Worm (Caenorhabditis elegans) whole organism, L2 larva: ENCODE measurements around the gene spop-1.

Source experiments
- C34F6.9 ChIP-seq: fragments of 150-350 bp; optimal IDR thresholded peaks from 2 replicates; lab custom pipeline; 2014; ENCODE audit warnings: missing biosample characterization, missing genetic modification characterization
- F13H6.1 ChIP-seq: sonication (generic microtip); optimal IDR thresholded peaks from 2 replicates; lab custom pipeline; 2016; ENCODE audit warnings: missing genetic modification characterization, missing compliant biosample characterization
- R02D3.7 ChIP-seq: fragments of 150-350 bp; optimal IDR thresholded peaks from 2 replicates; lab custom pipeline; 2014; ENCODE audit warnings: missing biosample characterization, missing genetic modification characterization
- ZK546.5 ChIP-seq: sonication (generic microtip); optimal IDR thresholded peaks from 2 replicates; lab custom pipeline; 2017; ENCODE audit warnings: missing biosample characterization, missing genetic modification characterization
- alr-1 ChIP-seq: fragments of 150-350 bp; optimal IDR thresholded peaks from 2 replicates; lab custom pipeline; 2014; ENCODE audit warnings: missing biosample characterization, missing genetic modification characterization
- aly-2 ChIP-seq: fragments of 150-350 bp; optimal IDR thresholded peaks from 2 replicates; lab custom pipeline; 2014; ENCODE audit warnings: missing biosample characterization, missing genetic modification characterization
- ama-1 ChIP-seq: fragments of 150-350 bp; optimal IDR thresholded peaks from 2 replicates; lab custom pipeline; 2018; ENCODE audit warnings: inconsistent platforms
- blmp-1 ChIP-seq: sonication (generic microtip); optimal IDR thresholded peaks from 2 replicates; lab custom pipeline; 2017; ENCODE audit warnings: missing genetic modification characterization, mild to moderate bottlenecking, missing compliant biosample characterization, antibody characterized with exemption, moderate library complexity; ENCODE audit not compliant: insufficient read depth
- ceh-16 ChIP-seq: fragments of 150-350 bp; optimal IDR thresholded peaks from 2 replicates; lab custom pipeline; 2014; ENCODE audit warnings: missing biosample characterization, missing genetic modification characterization
- ceh-82 ChIP-seq: fragments of 150-350 bp; optimal IDR thresholded peaks from 2 replicates; lab custom pipeline; 2014; ENCODE audit warnings: missing biosample characterization, missing genetic modification characterization
- crh-2 ChIP-seq: sonication (generic microtip); optimal IDR thresholded peaks from 2 replicates; lab custom pipeline; 2017; ENCODE audit warnings: missing biosample characterization, missing genetic modification characterization
- dmd-4 ChIP-seq: sonication (generic microtip); optimal IDR thresholded peaks from 2 replicates; lab custom pipeline; 2017; ENCODE audit warnings: missing biosample characterization, missing genetic modification characterization
- egl-27 ChIP-seq: sonication (generic microtip); optimal IDR thresholded peaks from 3 replicates; lab custom pipeline; 2017; ENCODE audit warnings: missing biosample characterization, missing genetic modification reagents, missing genetic modification characterization
- elt-1 ChIP-seq: fragments of 150-350 bp; optimal IDR thresholded peaks from 2 replicates; lab custom pipeline; 2014; ENCODE audit warnings: missing biosample characterization, missing genetic modification characterization
- lin-11 ChIP-seq: fragments of 150-350 bp; sonication (generic microtip); optimal IDR thresholded peaks from 2 replicates; lab custom pipeline; 2014; ENCODE audit warnings: missing biosample characterization, missing genetic modification characterization, inconsistent platforms, mixed read lengths
- lin-13 ChIP-seq: fragments of 150-350 bp; optimal IDR thresholded peaks from 2 replicates; lab custom pipeline; 2014; ENCODE audit warnings: missing biosample characterization, missing genetic modification reagents, missing genetic modification characterization
- lsy-2 ChIP-seq, 2 experiments: fragments of 150-350 bp in 1 of 2; sonication (generic microtip) in 1 of 2; optimal IDR thresholded peaks; 2 replicates each; lab custom pipeline; 2014 to 2017; ENCODE audit warnings: missing biosample characterization in 2 of 2, missing genetic modification characterization in 2 of 2
- mbf-1 ChIP-seq: sonication (generic microtip); optimal IDR thresholded peaks from 2 replicates; lab custom pipeline; 2017; ENCODE audit warnings: missing biosample characterization, missing genetic modification characterization
- nhr-11 ChIP-seq: fragments of 150-350 bp; optimal IDR thresholded peaks from 2 replicates; lab custom pipeline; 2014; ENCODE audit warnings: missing biosample characterization, missing genetic modification characterization
- nhr-12 ChIP-seq: fragments of 150-350 bp; optimal IDR thresholded peaks from 2 replicates; lab custom pipeline; 2014; ENCODE audit warnings: missing biosample characterization, missing genetic modification characterization
- nhr-129 ChIP-seq: fragments of 150-350 bp; optimal IDR thresholded peaks from 2 replicates; lab custom pipeline; 2014; ENCODE audit warnings: missing biosample characterization, missing genetic modification characterization
- nhr-23 ChIP-seq: fragments of 150-350 bp; optimal IDR thresholded peaks from 2 replicates; lab custom pipeline; 2014; ENCODE audit warnings: missing biosample characterization, missing genetic modification reagents, missing genetic modification characterization
- nhr-237 ChIP-seq: fragments of 150-350 bp; optimal IDR thresholded peaks from 2 replicates; lab custom pipeline; 2014; ENCODE audit warnings: missing biosample characterization, missing genetic modification characterization
- nhr-25 ChIP-seq: fragments of 150-350 bp; sonication (generic microtip); optimal IDR thresholded peaks from 3 replicates; lab custom pipeline; 2014; ENCODE audit warnings: missing biosample characterization, missing genetic modification characterization
- nhr-6 ChIP-seq: fragments of 150-350 bp; optimal IDR thresholded peaks from 2 replicates; lab custom pipeline; 2014; ENCODE audit warnings: missing biosample characterization, missing genetic modification characterization
- peb-1 ChIP-seq: fragments of 150-350 bp; optimal IDR thresholded peaks from 2 replicates; lab custom pipeline; 2014; ENCODE audit warnings: missing biosample characterization, missing genetic modification characterization
- sem-4 ChIP-seq: fragments of 150-350 bp; optimal IDR thresholded peaks from 2 replicates; lab custom pipeline; 2014; ENCODE audit warnings: missing biosample characterization, missing genetic modification reagents, missing genetic modification characterization
- skn-1 ChIP-seq: sonication (generic microtip); optimal IDR thresholded peaks from 2 replicates; lab custom pipeline; 2017; ENCODE audit warnings: missing biosample characterization, missing genetic modification characterization
- sma-3 ChIP-seq: sonication (generic microtip); optimal IDR thresholded peaks from 2 replicates; lab custom pipeline; 2016; ENCODE audit warnings: missing genetic modification reagents, missing genetic modification characterization, missing compliant biosample characterization
- sma-9 ChIP-seq, 2 experiments: fragments of 150-350 bp in 1 of 2; sonication (generic microtip) in 1 of 2; optimal IDR thresholded peaks; 2 replicates each; lab custom pipeline; 2014 to 2016; ENCODE audit warnings: missing genetic modification characterization in 2 of 2, mild to moderate bottlenecking in 1 of 2, missing biosample characterization in 1 of 2, missing compliant biosample characterization in 1 of 2, missing genetic modification reagents in 1 of 2, moderate library complexity in 1 of 2
- unc-55 ChIP-seq: fragments of 150-350 bp; sonication (generic microtip); optimal IDR thresholded peaks from 3 replicates; lab custom pipeline; 2014; ENCODE audit warnings: missing biosample characterization, missing genetic modification reagents, missing genetic modification characterization
- unc-62 ChIP-seq: fragments of 150-350 bp; optimal IDR thresholded peaks from 2 replicates; lab custom pipeline; 2014; ENCODE audit warnings: missing biosample characterization, missing genetic modification reagents, missing genetic modification characterization
- zag-1 ChIP-seq: fragments of 150-350 bp; optimal IDR thresholded peaks from 2 replicates; lab custom pipeline; 2014; ENCODE audit warnings: missing biosample characterization, missing genetic modification characterization
- ztf-1 ChIP-seq: fragments of 200-800 bp; sonication (Bioruptor generic); conservative IDR thresholded peaks from 2 replicates; pipeline ENCODE4 v1.3.6; 2022; ENCODE audit warnings: missing genetic modification characterization, missing compliant biosample characterization

Gene spop-1

DNA sequence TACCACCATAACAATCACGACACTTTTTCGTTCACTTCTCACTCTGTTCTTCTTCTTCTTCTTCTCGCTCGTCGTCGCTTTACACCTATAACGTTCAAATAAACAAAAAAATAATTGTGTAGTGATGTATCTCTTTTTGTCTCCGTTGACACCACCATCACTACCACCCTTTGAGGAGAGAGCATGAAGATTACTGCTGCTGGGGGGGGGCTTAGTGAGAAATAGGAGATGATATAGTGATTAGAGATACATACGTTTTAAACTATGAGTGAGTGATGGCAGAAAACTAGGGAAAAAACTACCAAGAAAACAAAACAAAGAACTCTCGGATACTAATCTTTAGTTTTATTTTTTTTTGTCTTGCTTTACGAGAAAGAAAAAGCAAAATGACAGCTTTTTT lies 28.5 kb upstream of the spop-1 start:
- TF ChIP-seq sem-4 (tag; lab: Kevin White, UChicago) = no peak
- peak; percentile 35 for TF ChIP-seq sma-9 (GFP tag; optimal IDR thresholded peaks at IDR 0.05; lab: Kevin White, UChicago)
- TF ChIP-seq sma-9 (tag; optimal IDR thresholded peaks at IDR 0.05; lab: Kevin White, UChicago) = no peak
- peak; percentile 19 for TF ChIP-seq nhr-129
- no peak for TF ChIP-seq elt-1
- TF ChIP-seq lsy-2 (tag; optimal IDR thresholded peaks at IDR 0.05; lab: Kevin White, UChicago) = peak in 1 of 2 experiments; percentile 34
- no peak for TF ChIP-seq peb-1 (tag; lab: Kevin White, UChicago)
- TF ChIP-seq unc-55 (GFP tag; lab: Kevin White, UChicago) = peak; percentile 26
- no peak for TF ChIP-seq C34F6.9
- no peak for TF ChIP-seq sma-3
- no peak for TF ChIP-seq nhr-25 (tag; lab: Kevin White, UChicago)
- TF ChIP-seq aly-2 (tag; lab: Kevin White, UChicago) = no peak
- no peak for TF ChIP-seq mbf-1 (tag; lab: Kevin White, UChicago)

DNA sequence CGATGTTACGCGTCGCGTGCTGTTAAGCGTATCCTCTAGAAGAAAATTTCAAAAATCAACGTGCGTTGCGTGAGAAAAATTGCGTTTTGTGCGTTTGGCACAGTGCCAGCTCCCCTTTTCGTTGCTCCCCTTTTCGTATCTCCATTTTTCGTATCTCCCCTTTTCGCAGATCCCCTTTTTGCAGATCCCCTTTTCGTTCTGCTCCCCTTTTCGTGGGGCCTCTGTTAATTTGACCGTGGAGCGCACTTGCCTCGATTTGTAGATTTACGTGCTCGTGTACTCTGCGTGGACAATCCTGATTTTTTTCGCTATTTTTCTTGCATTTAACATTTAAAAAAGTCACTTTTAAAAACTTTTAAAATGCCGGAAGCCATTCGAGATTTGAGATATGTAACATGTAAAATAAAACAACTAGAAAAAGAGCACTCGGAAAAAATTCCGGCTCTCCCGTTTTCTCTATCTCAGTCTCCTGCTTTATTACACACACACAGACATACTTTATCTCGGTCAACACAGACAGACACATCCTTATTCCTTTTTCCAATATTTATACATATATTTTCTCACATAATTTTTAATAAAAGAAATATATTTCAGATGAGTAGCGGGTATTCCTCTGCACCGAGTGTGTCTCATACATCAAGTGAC lies 25.8 kb upstream of the spop-1 start, which contains the start of gene ttll-4:
Gene ttll-4 (plus strand): TSS at position 598 of the 648 bp plus-strand sequence.
- no peak for TF ChIP-seq nhr-237
- peak; percentile 53 for TF ChIP-seq lin-13 (GFP tag; lab: Kevin White, UChicago)
- TF ChIP-seq aly-2 (tag; lab: Kevin White, UChicago) = no peak
- no peak for TF ChIP-seq ama-1
- TF ChIP-seq sem-4 (tag; lab: Kevin White, UChicago) = no peak
- TF ChIP-seq egl-27 (tag; lab: Kevin White, UChicago) = no peak
- TF ChIP-seq zag-1 (tag; lab: Kevin White, UChicago) = peak; percentile 1
- no peak for TF ChIP-seq nhr-12 (tag; lab: Kevin White, UChicago)
- TF ChIP-seq lsy-2 (tag; optimal IDR thresholded peaks at IDR 0.05; lab: Kevin White, UChicago) = peak; percentile 50 to 59
- TF ChIP-seq alr-1 (tag; lab: Kevin White, UChicago) = no peak
- TF ChIP-seq nhr-129 = peak; percentile 14
- TF ChIP-seq skn-1 = no peak
- peak; percentile 44 for TF ChIP-seq unc-55 (GFP tag; lab: Kevin White, UChicago)
- TF ChIP-seq ZK546.5 = no peak
- no peak for TF ChIP-seq ceh-16
- peak; percentile 1 for TF ChIP-seq sma-3
- TF ChIP-seq C34F6.9 = peak; percentile 55
- peak; percentile 49 for TF ChIP-seq F13H6.1 (tag; lab: Kevin White, UChicago)
- TF ChIP-seq sma-9 (GFP tag; optimal IDR thresholded peaks at IDR 0.05; lab: Kevin White, UChicago) = peak; percentile 23
- no peak for TF ChIP-seq sma-9 (tag; optimal IDR thresholded peaks at IDR 0.05; lab: Kevin White, UChicago)

DNA sequence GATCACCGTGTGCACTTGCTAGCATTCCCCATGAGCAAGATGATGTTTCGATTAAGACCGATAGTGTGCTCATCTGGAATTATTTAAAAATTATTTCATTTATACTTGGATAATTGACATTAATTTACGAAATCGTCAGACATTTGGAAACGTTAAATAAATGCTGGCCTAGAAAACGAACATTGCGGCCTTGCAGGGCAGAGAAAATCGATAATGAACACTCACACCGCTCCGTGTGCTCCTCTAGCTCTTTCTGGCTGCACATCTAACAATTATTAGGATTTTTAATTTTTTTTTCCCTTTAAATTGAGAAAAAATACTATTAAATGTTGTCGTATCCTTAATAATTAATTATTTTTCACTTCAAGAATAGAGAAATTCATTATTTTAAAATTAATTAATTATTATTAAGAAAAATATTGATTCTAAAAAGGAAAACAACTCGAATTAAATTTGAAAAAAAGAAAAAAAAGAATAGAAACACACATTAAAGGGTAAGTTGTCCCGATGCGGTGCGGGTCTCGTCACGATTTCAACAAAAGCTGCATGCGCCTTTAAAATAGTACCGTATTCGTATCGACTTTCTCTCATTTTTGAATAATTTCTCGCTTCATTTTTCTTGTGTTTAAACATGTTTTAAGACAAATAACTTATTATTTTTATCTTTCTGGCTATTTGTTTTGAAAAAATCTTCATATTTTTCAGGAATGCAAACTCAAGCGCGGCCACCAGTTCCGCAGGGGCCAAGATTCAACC lies 22.4 kb upstream of the spop-1 start, which contains the start of the genes gtf-2H3 and ham-3:
Gene gtf-2H3 (minus strand): TSS at position 73 of the 756 bp plus-strand sequence.
Gene ham-3 (plus strand): TSS at position 706 of the 756 bp plus-strand sequence.
- TF ChIP-seq nhr-23 (tag; lab: Kevin White, UChicago) = no peak
- TF ChIP-seq dmd-4 = no peak
- TF ChIP-seq unc-55 (GFP tag; lab: Kevin White, UChicago) = peak; percentile 34
- TF ChIP-seq crh-2 (tag; lab: Kevin White, UChicago) = no peak
- TF ChIP-seq lsy-2 (tag; optimal IDR thresholded peaks at IDR 0.05; lab: Kevin White, UChicago) = peak in 1 of 2 experiments; percentile 13
- TF ChIP-seq C34F6.9 = peak; percentile 40

DNA sequence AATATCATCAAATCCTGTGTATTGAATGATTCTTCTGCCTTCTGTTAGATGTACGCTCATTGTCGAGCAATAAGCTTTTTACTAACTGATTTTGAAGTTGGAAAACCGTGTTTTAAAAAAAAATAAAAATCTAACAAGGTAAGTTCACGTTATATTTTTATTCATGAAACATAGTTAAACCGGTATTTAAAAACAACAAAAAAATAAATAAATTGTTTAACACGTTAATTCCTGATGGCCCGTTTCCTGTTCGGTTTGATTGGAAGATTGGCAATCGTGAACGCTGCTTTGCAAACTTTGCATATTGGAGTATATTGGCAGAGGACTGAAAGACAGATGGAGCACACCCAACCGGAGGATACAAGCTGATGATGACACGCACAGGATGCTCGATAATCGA lies 20.9 kb upstream of the spop-1 start, which contains the start of gene ZK1128.3:
Gene ZK1128.3 (minus strand): TSS at position 101 of the 400 bp plus-strand sequence.
- TF ChIP-seq mbf-1 (tag; lab: Kevin White, UChicago) (no peak), C34F6.9 (no peak), nhr-12 (tag; lab: Kevin White, UChicago) (no peak), nhr-237 (no peak), unc-62 (GFP tag; lab: Kevin White, UChicago) (no peak), nhr-11 (tag; lab: Kevin White, UChicago) (no peak), blmp-1 (tag; lab: Kevin White, UChicago) (no peak), nhr-25 (tag; lab: Kevin White, UChicago) (no peak), nhr-129 (no peak), lsy-2 (tag; optimal IDR thresholded peaks at IDR 0.05; lab: Kevin White, UChicago) (no peak), sem-4 (tag; lab: Kevin White, UChicago) (no peak), lin-11 (tag; lab: Kevin White, UChicago) (no peak), F13H6.1 (tag; lab: Kevin White, UChicago) (no peak), zag-1 (tag; lab: Kevin White, UChicago) (no peak), ztf-1 (GFP tag; lab: Robert Waterston, UW) (no peak), ceh-82 (tag; lab: Kevin White, UChicago) (no peak), nhr-6 (no peak), R02D3.7 (tag; lab: Kevin White, UChicago) (no peak)
